Fruit fly (Drosophila melanogaster) S2 (cell line): ENCODE data around the gene CG15812.

ENCODE experiments used
- CG8478 ChIP-seq: fragments of >200 bp; optimal IDR thresholded peaks from 2 replicates; lab custom pipeline; 2018
- CTCF ChIP-seq, 2 experiments: fragments of >200 bp; optimal IDR thresholded peaks; 2 replicates each; lab custom pipeline; 2018

DNA sequence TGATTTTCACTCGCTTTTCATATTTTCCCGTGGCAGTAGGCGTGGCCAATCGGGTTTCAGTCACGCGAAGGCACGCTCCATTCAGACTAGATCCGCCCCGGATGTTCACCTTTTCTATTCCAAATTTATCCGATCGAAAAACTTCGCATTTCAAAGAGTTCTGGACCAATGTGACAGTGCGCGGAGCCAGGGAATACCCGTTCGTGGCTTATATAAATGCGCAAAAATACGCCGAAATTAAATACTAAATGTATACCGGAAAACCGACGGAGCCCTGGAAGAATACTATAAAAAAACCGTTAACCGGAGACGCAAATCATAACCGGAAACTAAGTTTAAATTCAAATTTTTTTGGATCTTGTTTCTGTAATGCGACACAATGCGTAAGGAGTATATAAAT, 32.2 kb upstream of the CG15812 start, which contains the start of gene promL:
- no peak for TF ChIP-seq CG8478
- TF ChIP-seq CTCF (optimal IDR thresholded peaks at IDR 0.05; lab: Kevin White, UChicago) = no peak
